Fruit fly (Drosophila melanogaster) whole organism, adult: Measurements from ENCODE around the gene Plap.

ENCODE experiments used
- CG11617 ChIP-seq: fragments of 200-800 bp; sonication (Bioruptor generic); optimal IDR thresholded peaks from 2 replicates; lab custom pipeline; 2017; ENCODE audit warnings: mild to moderate bottlenecking, missing biosample characterization, missing genetic modification reagents, missing genetic modification characterization
- CG12768 ChIP-seq: fragments of 200-800 bp; sonication (Bioruptor generic); optimal IDR thresholded peaks from 2 replicates; lab custom pipeline; 2017; ENCODE audit warnings: missing biosample characterization, missing genetic modification characterization, mild to moderate bottlenecking, moderate library complexity, missing genetic modification reagents
- CG14711 ChIP-seq: fragments of 200-800 bp; sonication (Bioruptor generic); optimal IDR thresholded peaks from 2 replicates; lab custom pipeline; 2018; ENCODE audit warnings: missing biosample characterization, mild to moderate bottlenecking, missing genetic modification characterization, moderate library complexity
- CG1620 ChIP-seq: fragments of 200-800 bp; sonication (Bioruptor generic); optimal IDR thresholded peaks from 2 replicates; lab custom pipeline; 2016; ENCODE audit warnings: missing biosample characterization, missing genetic modification characterization
- CG33017 ChIP-seq: fragments of 200-800 bp; sonication (Bioruptor generic); optimal IDR thresholded peaks from 2 replicates; lab custom pipeline; 2018; ENCODE audit warnings: missing biosample characterization, mild to moderate bottlenecking, missing genetic modification characterization, moderate library complexity
- CG5204 ChIP-seq: fragments of 200-800 bp; sonication (Bioruptor generic); optimal IDR thresholded peaks from 2 replicates; lab custom pipeline; 2016; ENCODE audit warnings: missing biosample characterization, missing genetic modification characterization
- CG7045 ChIP-seq: fragments of 200-800 bp; sonication (Bioruptor generic); optimal IDR thresholded peaks from 2 replicates; lab custom pipeline; 2017; ENCODE audit warnings: missing biosample characterization, mild to moderate bottlenecking, missing genetic modification characterization
- CG7101 ChIP-seq: fragments of 200-800 bp; sonication (Bioruptor generic); optimal IDR thresholded peaks from 2 replicates; lab custom pipeline; 2018; ENCODE audit warnings: missing biosample characterization, mild to moderate bottlenecking, missing genetic modification characterization, moderate library complexity
- Clk ChIP-seq: fragments of 200-800 bp; sonication (Bioruptor generic); optimal IDR thresholded peaks from 2 replicates; lab custom pipeline; 2017; ENCODE audit warnings: missing biosample characterization, missing genetic modification characterization
- Crg-1 ChIP-seq: fragments of 200-800 bp; sonication (Bioruptor generic); optimal IDR thresholded peaks from 2 replicates; lab custom pipeline; 2016; ENCODE audit warnings: missing biosample characterization, missing genetic modification characterization
- Hr96 ChIP-seq: fragments of 200-800 bp; sonication (Bioruptor generic); optimal IDR thresholded peaks from 2 replicates; lab custom pipeline; 2016; ENCODE audit warnings: missing biosample characterization, missing genetic modification characterization
- Mnt ChIP-seq: fragments of 200-800 bp; sonication (Bioruptor generic); optimal IDR thresholded peaks from 2 replicates; lab custom pipeline; 2016; ENCODE audit warnings: missing biosample characterization, mild to moderate bottlenecking, missing genetic modification characterization
- bab1 ChIP-seq: fragments of 200-800 bp; sonication (Bioruptor generic); optimal IDR thresholded peaks from 3 replicates; lab custom pipeline; 2019; ENCODE audit warnings: missing biosample characterization, mild to moderate bottlenecking, missing genetic modification characterization, moderate library complexity
- cic ChIP-seq: fragments of 200-800 bp; sonication (Bioruptor generic); optimal IDR thresholded peaks from 2 replicates; lab custom pipeline; 2017; ENCODE audit warnings: missing biosample characterization, mild to moderate bottlenecking, missing genetic modification characterization, moderate library complexity
- cnc ChIP-seq, 2 experiments: fragments of >200 bp; optimal IDR thresholded peaks; 2 replicates each; lab custom pipeline; 2017
- kay ChIP-seq: fragments of 200-800 bp; sonication (Bioruptor generic); peaks from one replicate; lab custom pipeline; 2016; ENCODE audit warnings: missing biosample characterization, missing genetic modification characterization, borderline replicate concordance
- ovo ChIP-seq: fragments of 200-800 bp; sonication (Bioruptor generic); optimal IDR thresholded peaks from 2 replicates; lab custom pipeline; 2016; ENCODE audit warnings: missing biosample characterization, missing genetic modification characterization
- pad ChIP-seq: fragments of 200-800 bp; sonication (Bioruptor generic); optimal IDR thresholded peaks from 3 replicates; lab custom pipeline; 2017; ENCODE audit warnings: missing biosample characterization, missing genetic modification characterization, mild to moderate bottlenecking, moderate library complexity, missing genetic modification reagents
- tj ChIP-seq: fragments of 200-800 bp; sonication (Bioruptor generic); optimal IDR thresholded peaks from 3 replicates; lab custom pipeline; 2017; ENCODE audit warnings: missing biosample characterization, mild to moderate bottlenecking, missing genetic modification characterization, moderate library complexity
- toe ChIP-seq: fragments of 200-800 bp; sonication (Bioruptor generic); optimal IDR thresholded peaks from 2 replicates; lab custom pipeline; 2016; ENCODE audit warnings: missing biosample characterization, missing genetic modification characterization

The Plap gene

dm6 chr2L:1124265-1124664 is 45.9 kb downstream of the Plap start:
- TF ChIP-seq Mnt (GFP tag; lab: Kevin White, UChicago) (no peak), CG12768 (GFP tag; lab: Kevin White, UChicago) (peak; percentile 92), Clk (peak; percentile 34), Crg-1 (GFP tag; lab: Kevin White, UChicago) (no peak), toe (no peak), CG33017 (peak; percentile 41), tj (GFP tag; lab: Kevin White, UChicago) (peak; percentile 36), CG7045 (GFP tag; lab: Kevin White, UChicago) (peak; percentile 17), CG11617 (GFP tag; lab: Kevin White, UChicago) (no peak)

- TF ChIP-seq kay (no peak), pad (GFP tag; lab: Kevin White, UChicago) (peak; percentile 36), CG33017 (peak; percentile 30), toe (peak; percentile 6), CG11617 (GFP tag; lab: Kevin White, UChicago) (no peak), Mnt (GFP tag; lab: Kevin White, UChicago) (no peak), Clk (no peak), CG1620 (GFP tag; lab: Kevin White, UChicago) (no peak), CG14711 (peak; percentile 30), Hr96 (GFP tag; lab: Kevin White, UChicago) (no peak), CG7101 (tag; lab: Kevin White, UChicago) (peak; percentile 76), CG5204 (GFP tag; lab: Kevin White, UChicago) (no peak), cic (GFP tag; lab: Kevin White, UChicago) (peak; percentile 70), CG7045 (GFP tag; lab: Kevin White, UChicago) (peak; percentile 64), ovo (peak; percentile 67)
Measured at dm6 chr2L:1123078-1123818, 46.9 kb downstream of the Plap start.

- TF ChIP-seq CG12768 (GFP tag; lab: Kevin White, UChicago), result no peak
- no peak for TF ChIP-seq cic (GFP tag; lab: Kevin White, UChicago)
- peak; percentile 45 for TF ChIP-seq ovo
Measured at dm6 chr2L:1122711-1122960, 47.5 kb downstream of the Plap start.

dm6 chr2L:1121942-1122710 is 48.0 kb downstream of the Plap start:
- TF ChIP-seq Crg-1 (GFP tag; lab: Kevin White, UChicago) (peak; percentile 58), Hr96 (GFP tag; lab: Kevin White, UChicago) (no peak), Clk (peak; percentile 2), CG5204 (GFP tag; lab: Kevin White, UChicago) (peak; percentile 7), CG7101 (tag; lab: Kevin White, UChicago) (peak; percentile 2), toe (no peak)

dm6 chr2L:1120206-1120902 is 49.8 kb downstream of the Plap start:
- TF ChIP-seq tj (GFP tag; lab: Kevin White, UChicago) (peak; percentile 100), CG14711 (no peak), cic (GFP tag; lab: Kevin White, UChicago) (peak; percentile 51), CG33017 (no peak), ovo (no peak), Mnt (GFP tag; lab: Kevin White, UChicago) (peak; percentile 20)

dm6 chr2L:1118880-1119809 is 51.0 kb downstream of the Plap start:
- TF ChIP-seq CG33017 (peak; percentile 70), Clk (no peak), CG11617 (GFP tag; lab: Kevin White, UChicago) (peak; percentile 79), CG12768 (GFP tag; lab: Kevin White, UChicago) (peak; percentile 94), CG14711 (peak; percentile 59), pad (GFP tag; lab: Kevin White, UChicago) (peak; percentile 52), kay (peak; percentile 97), ovo (peak; percentile 93), toe (peak; percentile 64), cnc (optimal IDR thresholded peaks at IDR 0.05; lab: Kevin White, UChicago) (no peak), CG1620 (GFP tag; lab: Kevin White, UChicago) (peak; percentile 64), cic (GFP tag; lab: Kevin White, UChicago) (peak; percentile 78), CG7045 (GFP tag; lab: Kevin White, UChicago) (peak; percentile 45), CG7101 (tag; lab: Kevin White, UChicago) (peak; percentile 71), Mnt (GFP tag; lab: Kevin White, UChicago) (peak; percentile 66), CG5204 (GFP tag; lab: Kevin White, UChicago) (peak; percentile 77), Crg-1 (GFP tag; lab: Kevin White, UChicago) (peak; percentile 49), bab1 (GFP tag; lab: Kevin White, UChicago) (peak; percentile 49), Hr96 (GFP tag; lab: Kevin White, UChicago) (peak; percentile 57), tj (GFP tag; lab: Kevin White, UChicago) (peak; percentile 63)
